Fruit fly (Drosophila melanogaster): ENCODE results near the gene CG6985.

DNA sequence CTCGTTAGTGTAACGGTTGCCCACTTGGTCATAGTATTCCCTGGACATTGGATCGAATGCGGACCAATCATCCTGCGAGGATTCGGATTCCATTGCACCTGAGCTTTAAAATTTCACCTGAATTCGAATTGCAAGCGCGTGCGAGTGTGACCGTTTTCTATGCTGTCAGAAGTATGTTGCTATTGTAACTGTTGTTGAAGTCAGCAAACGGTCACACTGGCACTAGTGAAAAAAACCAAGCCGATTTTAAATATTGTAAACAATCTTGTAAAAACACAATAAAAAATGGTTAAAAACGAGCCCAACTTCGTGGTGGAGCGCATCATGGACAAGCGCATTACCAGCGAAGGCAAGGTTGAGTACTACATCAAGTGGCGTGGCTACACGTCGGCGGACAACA lies 4.5 kb downstream of the CG6985 start, which contains the start of the genes vret and HP1c:
- TF ChIP-seq CG8478 (optimal IDR thresholded peaks at IDR 0.05) = no peak
- peak in 1 of 2 experiments; percentile 13 for TF ChIP-seq CTCF (optimal IDR thresholded peaks at IDR 0.05)

Measured in S2 (cell line).